Fruit fly (Drosophila melanogaster) whole organism, embryonic: ENCODE results near the gene CG43078.

ENCODE experiments used
- Abd-B ChIP-seq: fragments of 200-800 bp; sonication (Bioruptor generic); optimal IDR thresholded peaks from 2 replicates; lab custom pipeline; 2018; ENCODE audit warnings: missing biosample characterization, mild to moderate bottlenecking, missing genetic modification characterization, moderate library complexity
- Adf1 ChIP-seq: fragments of 200-800 bp; sonication (Bioruptor generic); IDR thresholded peaks from 2 replicates; pipeline ENCODE4 v1.3.6; 2022; ENCODE audit warnings: missing biosample characterization, missing genetic modification characterization
- Bteb2 ChIP-seq: fragments of 200-800 bp; sonication (Bioruptor generic); optimal IDR thresholded peaks from 2 replicates; lab custom pipeline; 2016; ENCODE audit warnings: missing biosample characterization, missing genetic modification characterization
- CG10267 ChIP-seq: fragments of 200-800 bp; sonication (Bioruptor generic); optimal IDR thresholded peaks from 2 replicates; lab custom pipeline; 2018; ENCODE audit warnings: missing biosample characterization, mild to moderate bottlenecking, missing genetic modification characterization, moderate library complexity
- CG11247 ChIP-seq: fragments of 200-800 bp; sonication (Bioruptor generic); IDR thresholded peaks from 2 replicates; pipeline ENCODE4 v1.3.6; 2022; ENCODE audit warnings: missing biosample characterization, missing genetic modification characterization
- CG11456 ChIP-seq: fragments of 200-800 bp; sonication (Bioruptor generic); IDR thresholded peaks from 3 replicates; pipeline ENCODE4 v1.3.6; 2022; ENCODE audit warnings: missing biosample characterization, missing genetic modification characterization
- CG11560 ChIP-seq: fragments of 200-800 bp; sonication (Bioruptor generic); IDR thresholded peaks from 3 replicates; pipeline ENCODE4 v1.3.6; 2022; ENCODE audit warnings: missing biosample characterization, missing genetic modification characterization
- CG12391 ChIP-seq: fragments of 200-800 bp; sonication (Bioruptor generic); optimal IDR thresholded peaks from 3 replicates; lab custom pipeline; 2018; ENCODE audit warnings: missing biosample characterization, mild to moderate bottlenecking, missing genetic modification characterization, moderate library complexity
- CG13894 ChIP-seq: fragments of 200-800 bp; sonication (Bioruptor generic); optimal IDR thresholded peaks from 3 replicates; lab custom pipeline; 2018; ENCODE audit warnings: missing biosample characterization, mild to moderate bottlenecking, missing genetic modification characterization, moderate library complexity
- CG16815 ChIP-seq: fragments of 200-800 bp; sonication (Bioruptor generic); optimal IDR thresholded peaks from 3 replicates; lab custom pipeline; 2017; ENCODE audit warnings: missing biosample characterization, mild to moderate bottlenecking, missing genetic modification characterization
- CG18011 ChIP-seq: fragments of 200-800 bp; sonication (Bioruptor generic); optimal IDR thresholded peaks from 2 replicates; lab custom pipeline; 2017; ENCODE audit warnings: missing biosample characterization, missing genetic modification characterization, mild to moderate bottlenecking, moderate library complexity, missing genotype
- CG1832 ChIP-seq: fragments of 200-800 bp; sonication (Bioruptor generic); optimal IDR thresholded peaks from 2 replicates; lab custom pipeline; 2017; ENCODE audit warnings: missing biosample characterization, mild to moderate bottlenecking, missing genetic modification characterization, inconsistent platforms
- CG18476 ChIP-seq: fragments of 200-800 bp; sonication (Bioruptor generic); optimal IDR thresholded peaks from 2 replicates; lab custom pipeline; 2016; ENCODE audit warnings: missing biosample characterization, mild to moderate bottlenecking, missing genetic modification characterization
- CG30403 ChIP-seq: fragments of 200-800 bp; sonication (Bioruptor generic); optimal IDR thresholded peaks from 3 replicates; lab custom pipeline; 2016; ENCODE audit warnings: missing biosample characterization, missing genetic modification characterization
- CG3163 ChIP-seq: fragments of 200-800 bp; sonication (Bioruptor generic); optimal IDR thresholded peaks from 3 replicates; lab custom pipeline; 2016; ENCODE audit warnings: missing biosample characterization, missing genetic modification characterization
- CG3726 ChIP-seq: fragments of 200-800 bp; sonication (Bioruptor generic); IDR thresholded peaks from 3 replicates; pipeline ENCODE4, ENCODE4 v1.3.6; 2022; ENCODE audit warnings: missing biosample characterization, missing genetic modification characterization
- CG4730 ChIP-seq: fragments of 200-800 bp; sonication (Bioruptor generic); IDR thresholded peaks from 2 replicates; pipeline ENCODE4 v1.3.6; 2022; ENCODE audit warnings: missing biosample characterization, missing genetic modification characterization
- CG4854 ChIP-seq: fragments of 200-800 bp; sonication (Bioruptor generic); optimal IDR thresholded peaks from 2 replicates; lab custom pipeline; 2016; ENCODE audit warnings: missing biosample characterization, missing genetic modification characterization, inconsistent platforms
- CG5953 ChIP-seq: fragments of 200-800 bp; sonication (Bioruptor generic); IDR thresholded peaks from 2 replicates; pipeline ENCODE4 v1.3.6; 2022; ENCODE audit warnings: missing biosample characterization, missing genetic modification characterization
- CG7556 ChIP-seq: fragments of 200-800 bp; sonication (Bioruptor generic); optimal IDR thresholded peaks from 2 replicates; lab custom pipeline; 2017; ENCODE audit warnings: missing biosample characterization, mild to moderate bottlenecking, missing genetic modification characterization
- CG7786 ChIP-seq: fragments of 200-800 bp; sonication (Bioruptor generic); optimal IDR thresholded peaks from 2 replicates; lab custom pipeline; 2016; ENCODE audit warnings: missing biosample characterization, missing genetic modification characterization
- CG8089 ChIP-seq: fragments of 200-800 bp; sonication (Bioruptor generic); optimal IDR thresholded peaks from 3 replicates; lab custom pipeline; 2016; ENCODE audit warnings: missing biosample characterization, missing genetic modification characterization
- CG8924 ChIP-seq: fragments of 200-800 bp; optimal IDR thresholded peaks from 3 replicates; lab custom pipeline; 2019; ENCODE audit warnings: missing biosample characterization, mild to moderate bottlenecking, missing genetic modification characterization, moderate library complexity
- CG9609 ChIP-seq: fragments of 200-800 bp; sonication (Bioruptor generic); optimal IDR thresholded peaks from 3 replicates; lab custom pipeline; 2016; ENCODE audit warnings: missing biosample characterization, missing genetic modification characterization
- CG9817 ChIP-seq: fragments of 200-800 bp; sonication (Bioruptor generic); optimal IDR thresholded peaks from 2 replicates; lab custom pipeline; 2018; ENCODE audit warnings: missing biosample characterization, mild to moderate bottlenecking, missing genetic modification characterization, moderate library complexity
- Dref ChIP-seq: fragments of 200-800 bp; sonication (Bioruptor generic); IDR thresholded peaks from 2 replicates; pipeline ENCODE4 v1.3.6; 2022; ENCODE audit warnings: missing biosample characterization, missing genetic modification characterization
- Drgx ChIP-seq: fragments of 200-800 bp; sonication (Bioruptor generic); IDR thresholded peaks from 2 replicates; pipeline ENCODE4 v1.3.6; 2022; ENCODE audit warnings: missing biosample characterization, missing genetic modification characterization
- Ets65A ChIP-seq: fragments of 200-800 bp; sonication (Bioruptor generic); peaks from one replicate; lab custom pipeline; 2016; ENCODE audit warnings: missing biosample characterization, missing genetic modification characterization
- HHEX ChIP-seq: fragments of 200-800 bp; sonication (Bioruptor generic); optimal IDR thresholded peaks from 3 replicates; lab custom pipeline; 2017; ENCODE audit warnings: missing biosample characterization, mild to moderate bottlenecking, missing genetic modification characterization, missing genetic modification reagents
- HLH3B ChIP-seq: fragments of 200-800 bp; sonication (Bioruptor generic); IDR thresholded peaks from 2 replicates; pipeline ENCODE4 v1.3.6; 2022; ENCODE audit warnings: missing biosample characterization, missing genetic modification characterization
- Hmx ChIP-seq: fragments of 200-800 bp; sonication (Bioruptor generic); optimal IDR thresholded peaks from 2 replicates; lab custom pipeline; 2016; ENCODE audit warnings: missing biosample characterization, missing genetic modification characterization
- Hsf ChIP-seq: fragments of 200-800 bp; sonication (Bioruptor generic); optimal IDR thresholded peaks from 3 replicates; lab custom pipeline; 2016; ENCODE audit warnings: missing biosample characterization, missing genetic modification characterization
- Mrtf ChIP-seq: fragments of 200-800 bp; sonication (Bioruptor generic); IDR thresholded peaks from 3 replicates; pipeline ENCODE4 v1.3.6; 2022; ENCODE audit warnings: missing biosample characterization, missing genetic modification characterization
- Side ChIP-seq: fragments of 200-800 bp; sonication (Bioruptor generic); optimal IDR thresholded peaks from 2 replicates; lab custom pipeline; 2016; ENCODE audit warnings: missing biosample characterization, missing genetic modification characterization
- cas ChIP-seq: fragments of 200-800 bp; sonication (Bioruptor generic); IDR thresholded peaks from 2 replicates; pipeline ENCODE4 v1.3.6; 2022; ENCODE audit warnings: missing biosample characterization, missing genetic modification characterization
- cwo ChIP-seq: fragments of 200-800 bp; sonication (Bioruptor generic); optimal IDR thresholded peaks from 3 replicates; lab custom pipeline; 2017; ENCODE audit warnings: missing biosample characterization, missing genetic modification characterization, mild to moderate bottlenecking, moderate library complexity, missing genetic modification reagents
- esg ChIP-seq: fragments of 200-800 bp; sonication (Bioruptor generic); conservative IDR thresholded peaks from 2 replicates; pipeline ENCODE4 v1.3.6; 2022; ENCODE audit warnings: missing biosample characterization, missing genetic modification characterization
- gcm ChIP-seq: fragments of 200-800 bp; sonication (Bioruptor generic); optimal IDR thresholded peaks from 2 replicates; lab custom pipeline; 2019; ENCODE audit warnings: missing biosample characterization, mild to moderate bottlenecking, missing genetic modification characterization, moderate library complexity
- gcm2 ChIP-seq: fragments of 200-800 bp; sonication (Bioruptor generic); optimal IDR thresholded peaks from 2 replicates; lab custom pipeline; 2016; ENCODE audit warnings: missing biosample characterization, missing genetic modification characterization
- grau ChIP-seq: fragments of 200-800 bp; optimal IDR thresholded peaks from 3 replicates; lab custom pipeline; 2019; ENCODE audit warnings: missing biosample characterization, mild to moderate bottlenecking, missing genetic modification characterization, moderate library complexity
- h ChIP-seq: fragments of >200 bp; optimal IDR thresholded peaks from 2 replicates; lab custom pipeline; 2017
- p53 ChIP-seq: fragments of 200-800 bp; sonication (Bioruptor generic); optimal IDR thresholded peaks from 2 replicates; lab custom pipeline; 2016; ENCODE audit warnings: missing biosample characterization, missing genetic modification characterization
- pb ChIP-seq: fragments of 200-800 bp; sonication (Bioruptor generic); optimal IDR thresholded peaks from 3 replicates; lab custom pipeline; 2016; ENCODE audit warnings: missing biosample characterization, missing genetic modification characterization
- scrt ChIP-seq: fragments of 200-800 bp; sonication (Bioruptor generic); optimal IDR thresholded peaks from 2 replicates; lab custom pipeline; 2018; ENCODE audit warnings: missing biosample characterization, mild to moderate bottlenecking, missing genetic modification characterization, moderate library complexity
- sr ChIP-seq: fragments of 200-800 bp; sonication (Bioruptor generic); IDR thresholded peaks from 3 replicates; pipeline ENCODE4 v1.3.6; 2022; ENCODE audit warnings: missing biosample characterization, missing genetic modification characterization
- stwl ChIP-seq: fragments of 200-800 bp; sonication (Bioruptor generic); optimal IDR thresholded peaks from 3 replicates; lab custom pipeline; 2018; ENCODE audit warnings: missing biosample characterization, mild to moderate bottlenecking, missing genetic modification characterization, moderate library complexity
- tap ChIP-seq: fragments of 200-800 bp; optimal IDR thresholded peaks from 3 replicates; lab custom pipeline; 2019; ENCODE audit warnings: missing biosample characterization, mild to moderate bottlenecking, missing genetic modification characterization, moderate library complexity
- tup ChIP-seq: fragments of 200-800 bp; sonication (Bioruptor generic); optimal IDR thresholded peaks from 2 replicates; lab custom pipeline; 2016; ENCODE audit warnings: missing biosample characterization, mild to moderate bottlenecking, missing genetic modification characterization, moderate library complexity
- vnd ChIP-seq: fragments of 200-800 bp; sonication (Bioruptor generic); IDR thresholded peaks from 3 replicates; pipeline ENCODE4 v1.3.6; 2022; ENCODE audit warnings: missing biosample characterization, missing genetic modification characterization; ENCODE audit not compliant: partially characterized antibody
- wek ChIP-seq: fragments of 200-800 bp; sonication (Bioruptor generic); optimal IDR thresholded peaks from 3 replicates; lab custom pipeline; 2018; ENCODE audit warnings: missing biosample characterization, mild to moderate bottlenecking, missing genetic modification characterization, moderate library complexity
- wor ChIP-seq: fragments of 200-800 bp; sonication (Bioruptor generic); IDR thresholded peaks from 2 replicates; pipeline ENCODE4 v1.3.6; 2022; ENCODE audit warnings: missing biosample characterization, missing genetic modification characterization
- yki ChIP-seq: fragments of >200 bp; optimal IDR thresholded peaks from 3 replicates; lab custom pipeline; 2018

CG43078 gene

DNA sequence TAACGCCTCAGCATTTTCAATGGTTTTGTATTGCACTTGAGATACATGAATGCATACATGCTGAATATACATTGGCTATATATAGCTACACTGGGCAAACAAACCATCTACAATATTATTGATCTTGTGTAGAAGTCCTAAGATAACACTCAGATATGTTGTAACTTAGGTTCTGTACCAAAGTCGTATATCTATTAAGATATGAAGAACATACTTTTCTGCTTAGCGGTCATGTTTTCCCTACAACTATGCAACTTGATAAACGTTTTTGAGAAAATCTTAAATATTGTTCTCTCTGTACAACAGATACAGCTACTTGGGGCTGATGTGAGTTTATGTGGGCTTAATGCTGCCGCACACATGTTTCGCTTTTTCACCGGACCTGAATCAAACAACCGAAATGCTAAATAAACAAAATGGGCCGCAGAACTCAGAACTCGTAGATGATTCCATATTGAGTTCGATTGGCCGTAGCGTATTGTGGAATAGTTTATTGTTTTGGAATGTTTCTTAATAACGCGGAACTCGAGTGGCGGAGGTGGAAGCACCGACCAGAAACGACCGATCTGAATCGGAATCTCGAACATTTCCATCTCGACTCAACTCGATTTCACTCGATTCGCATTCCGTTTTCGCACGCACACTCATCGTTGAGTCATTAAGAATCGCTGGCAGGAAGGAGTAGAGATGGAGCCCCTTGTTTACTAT is 27.3 kb upstream of the CG43078 start:
- peak; percentile 1 for TF ChIP-seq tup (GFP tag; lab: Kevin White, UChicago)
- peak; percentile 62 for TF ChIP-seq gcm (GFP tag; lab: Kevin White, UChicago)
- TF ChIP-seq Adf1, result no peak
- TF ChIP-seq CG16815 (GFP tag; lab: Kevin White, UChicago), result no peak
- no peak for TF ChIP-seq h
- peak; percentile 61 for TF ChIP-seq tap
- peak; percentile 45 for TF ChIP-seq CG13894 (tag; lab: Kevin White, UChicago)
- TF ChIP-seq CG3163 (GFP tag; lab: Kevin White, UChicago), result peak; percentile 8
- TF ChIP-seq cas (GFP tag; lab: Robert Waterston, UW), result no peak
- TF ChIP-seq esg (GFP tag; lab: Robert Waterston, UW), result no peak
- TF ChIP-seq CG30403 (GFP tag; lab: Kevin White, UChicago), result peak; percentile 56
- no peak for TF ChIP-seq Bteb2
- no peak for TF ChIP-seq CG11247 (GFP tag; lab: Robert Waterston, UW)
- TF ChIP-seq Ets65A, result no peak
- no peak for TF ChIP-seq CG11560 (tag; lab: Robert Waterston, UW)
- no peak for TF ChIP-seq vnd (GFP tag; lab: Robert Waterston, UW)
- no peak for TF ChIP-seq stwl (tag; lab: Kevin White, UChicago)
- TF ChIP-seq CG8089 (GFP tag; lab: Kevin White, UChicago), result peak; percentile 36
- TF ChIP-seq Side, result no peak
- no peak for TF ChIP-seq CG5953
- TF ChIP-seq yki (lab: Kevin White, UChicago), result no peak
- no peak for TF ChIP-seq sr
- TF ChIP-seq CG4730 (GFP tag; lab: Robert Waterston, UW), result no peak
- no peak for TF ChIP-seq CG18011
- peak; percentile 40 for TF ChIP-seq CG9609 (GFP tag; lab: Kevin White, UChicago)
- peak; percentile 23 for TF ChIP-seq CG7556
- TF ChIP-seq CG4854 (GFP tag; lab: Kevin White, UChicago), result peak; percentile 23
- TF ChIP-seq CG10267 (tag; lab: Kevin White, UChicago), result peak; percentile 57
- TF ChIP-seq Dref, result no peak
- TF ChIP-seq CG8924 (tag; lab: Kevin White, UChicago), result peak; percentile 75
- no peak for TF ChIP-seq gcm2
- TF ChIP-seq pb (GFP tag; lab: Kevin White, UChicago), result peak; percentile 6
- peak; percentile 8 for TF ChIP-seq Abd-B (GFP tag; lab: Kevin White, UChicago)
- TF ChIP-seq Drgx (GFP tag; lab: Robert Waterston, UW), result 0 out of 2 replicates have a peak, but pooled peaks have one; percentile 35
- TF ChIP-seq grau, result peak; percentile 59
- no peak for TF ChIP-seq CG3726 (GFP tag; lab: Robert Waterston, UW)
- TF ChIP-seq Hsf (GFP tag; lab: Kevin White, UChicago), result peak; percentile 14
- TF ChIP-seq CG9817 (tag; lab: Kevin White, UChicago), result peak; percentile 25
- no peak for TF ChIP-seq wor (GFP tag; lab: Robert Waterston, UW)
- TF ChIP-seq HHEX (GFP tag; lab: Kevin White, UChicago), result peak; percentile 17
- peak; percentile 30 for TF ChIP-seq wek
- TF ChIP-seq HLH3B (GFP tag; lab: Robert Waterston, UW), result no peak
- no peak for TF ChIP-seq CG1832 (GFP tag; lab: Kevin White, UChicago)
- peak; percentile 26 for TF ChIP-seq CG18476
- TF ChIP-seq scrt, result no peak
- no peak for TF ChIP-seq CG11456 (GFP tag; lab: Robert Waterston, UW)
- peak; percentile 0 for TF ChIP-seq CG7786
- TF ChIP-seq Mrtf (GFP tag; lab: Robert Waterston, UW), result no peak
- no peak for TF ChIP-seq cwo (GFP tag; lab: Kevin White, UChicago)
- TF ChIP-seq Hmx (GFP tag; lab: Kevin White, UChicago), result no peak
- peak; percentile 56 for TF ChIP-seq CG12391 (tag; lab: Kevin White, UChicago)
- no peak for TF ChIP-seq p53 (GFP tag; lab: Kevin White, UChicago)
